Worm (Caenorhabditis elegans): ENCODE data around the gene tag-340.

DNA sequence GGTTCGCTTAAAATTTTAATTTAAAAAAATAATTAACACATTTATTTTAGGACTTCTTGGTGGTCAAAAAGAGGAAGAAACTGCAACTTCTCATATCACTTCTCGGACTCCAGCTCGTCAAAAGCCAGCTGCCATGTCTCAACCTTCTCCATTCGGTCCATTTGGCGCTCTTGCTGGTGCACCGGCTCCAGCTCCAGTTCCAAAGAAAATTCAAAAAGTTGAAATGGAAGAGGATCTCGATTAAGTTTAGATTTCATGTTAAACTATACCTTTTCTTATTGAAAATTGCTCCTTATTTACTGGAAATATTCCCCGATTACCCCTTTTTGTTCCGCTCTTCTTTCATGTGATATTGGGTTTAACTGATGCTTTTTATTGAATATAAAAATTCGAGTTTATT is 13.4 kb downstream of the tag-340 start:
- TF ChIP-seq hmg-1.1 (GFP tag; IDR thresholded peaks at IDR 0.05) (no peak), skn-1 (tag; optimal IDR thresholded peaks at IDR 0.05) (no peak), dmd-6 (GFP tag; IDR thresholded peaks at IDR 0.05) (no peak), unc-130 (GFP tag; optimal IDR thresholded peaks at IDR 0.05) (no peak), mdl-1 (tag; optimal IDR thresholded peaks at IDR 0.05) (no peak), D1046.2 (GFP tag; IDR thresholded peaks at IDR 0.05) (no peak), dpl-1 (GFP tag; optimal IDR thresholded peaks at IDR 0.05) (no peak)
